Worm (Caenorhabditis elegans) whole organism, young adult: Measurements from ENCODE around the gene rbm-25.

ENCODE experiments used
- dox-1 ChIP-seq: fragments of 200-800 bp; sonication (Bioruptor generic); IDR thresholded peaks from 2 replicates; pipeline ENCODE4 v1.3.6; 2022; ENCODE audit warnings: missing genetic modification reagents, missing genetic modification characterization, missing compliant biosample characterization
- efl-1 ChIP-seq: fragments of 150-350 bp; optimal IDR thresholded peaks from 2 replicates; lab custom pipeline; 2014; ENCODE audit warnings: missing biosample characterization, missing genetic modification reagents, missing genetic modification characterization
- fkh-3 ChIP-seq: sonication (generic microtip); optimal IDR thresholded peaks from 2 replicates; lab custom pipeline; 2016; ENCODE audit warnings: mild to moderate bottlenecking, missing genetic modification characterization, missing compliant biosample characterization
- lir-1 ChIP-seq: fragments of 200-800 bp; sonication (Bioruptor generic); conservative IDR thresholded peaks from 2 replicates; pipeline ENCODE4 v1.3.6; 2022; ENCODE audit warnings: missing genetic modification reagents, missing genetic modification characterization, missing compliant biosample characterization
- nfyb-1 ChIP-seq: fragments of 200-800 bp; sonication (Bioruptor generic); IDR thresholded peaks from 2 replicates; pipeline ENCODE4 v1.3.6; 2022; ENCODE audit warnings: missing genetic modification reagents, missing genetic modification characterization, missing compliant biosample characterization
- nhr-80 ChIP-seq: sonication (generic microtip); optimal IDR thresholded peaks from 2 replicates; lab custom pipeline; 2016; ENCODE audit warnings: missing genetic modification characterization, missing compliant biosample characterization
- pha-4 ChIP-seq: fragments of 150-350 bp; sonication (generic microtip); optimal IDR thresholded peaks from 2 replicates; lab custom pipeline; 2014; ENCODE audit warnings: missing biosample characterization, missing genetic modification reagents, missing genetic modification characterization
- snpc-4 ChIP-seq, 5 experiments: fragments of 150-350 bp in 1 of 5; sonication (generic microtip) in 4 of 5; optimal IDR thresholded peaks; 2 replicates each; lab custom pipeline; 2014 to 2018; ENCODE audit warnings: missing genetic modification characterization in 5 of 5, missing biosample characterization in 3 of 5, antibody characterized with exemption in 2 of 5, mild to moderate bottlenecking in 2 of 5, missing compliant biosample characterization in 2 of 5, missing genotype in 2 of 5, moderate library complexity in 2 of 5, missing genetic modification reagents in 1 of 5
- unc-130 ChIP-seq: sonication (generic microtip); optimal IDR thresholded peaks from 2 replicates; lab custom pipeline; 2016; ENCODE audit warnings: missing genetic modification reagents, missing genetic modification characterization, missing compliant biosample characterization
- unc-62 ChIP-seq: fragments of 150-350 bp; optimal IDR thresholded peaks from 2 replicates; lab custom pipeline; 2014; ENCODE audit warnings: missing biosample characterization, missing genetic modification reagents, missing genetic modification characterization

ce11 chrV:12467755-12468154 lies 30.3 kb upstream of the rbm-25 start:
- TF ChIP-seq unc-62 = no peak
- TF ChIP-seq unc-130 (GFP tag; lab: Kevin White, UChicago) = no peak
- TF ChIP-seq lir-1 (GFP tag; lab: Robert Waterston, UW) = no peak
- TF ChIP-seq nhr-80 = peak; percentile 98
- no peak for TF ChIP-seq nfyb-1 (GFP tag; lab: Robert Waterston, UW)
- no peak for TF ChIP-seq pha-4 (tag; lab: Kevin White, UChicago)
- TF ChIP-seq snpc-4 (GFP tag; optimal IDR thresholded peaks at IDR 0.05; lab: Kevin White, UChicago) = no peak
- no peak for TF ChIP-seq snpc-4 (tag; optimal IDR thresholded peaks at IDR 0.05; lab: Kevin White, UChicago)
- TF ChIP-seq efl-1 (GFP tag; lab: Kevin White, UChicago) = no peak
- peak; percentile 45; the same call in 1 of the 2 replicates for TF ChIP-seq dox-1 (GFP tag; lab: Robert Waterston, UW)
- no peak for TF ChIP-seq fkh-3
